Fruit fly (Drosophila melanogaster) whole organism, embryonic: ENCODE results near the gene Xport-B.

Experiments used
- Aef1 ChIP-seq: fragments of 200-800 bp; sonication (Bioruptor generic); IDR thresholded peaks from 3 replicates; pipeline ENCODE4 v1.3.6; 2022; ENCODE audit warnings: missing biosample characterization, missing genetic modification characterization
- CG10267 ChIP-seq: fragments of 200-800 bp; sonication (Bioruptor generic); optimal IDR thresholded peaks from 2 replicates; lab custom pipeline; 2018; ENCODE audit warnings: missing biosample characterization, mild to moderate bottlenecking, missing genetic modification characterization, moderate library complexity
- CG11093 ChIP-seq: fragments of 200-800 bp; sonication (Bioruptor generic); IDR thresholded peaks from 3 replicates; pipeline ENCODE4 v1.3.6; 2022; ENCODE audit warnings: missing biosample characterization, missing genetic modification characterization
- CG14710 ChIP-seq: fragments of 200-800 bp; sonication (Bioruptor generic); optimal IDR thresholded peaks from 3 replicates; lab custom pipeline; 2019; ENCODE audit warnings: missing biosample characterization, mild to moderate bottlenecking, missing genetic modification characterization, moderate library complexity
- CG16863 ChIP-seq: fragments of 200-800 bp; sonication (Bioruptor generic); optimal IDR thresholded peaks from 3 replicates; lab custom pipeline; 2016; ENCODE audit warnings: missing biosample characterization, missing genetic modification characterization
- CG17328 ChIP-seq: fragments of 200-800 bp; sonication (Bioruptor generic); IDR thresholded peaks from 2 replicates; pipeline ENCODE4 v1.3.6; 2022; ENCODE audit warnings: missing biosample characterization, missing genetic modification characterization
- CG18011 ChIP-seq: fragments of 200-800 bp; sonication (Bioruptor generic); optimal IDR thresholded peaks from 2 replicates; lab custom pipeline; 2017; ENCODE audit warnings: missing biosample characterization, missing genetic modification characterization, mild to moderate bottlenecking, moderate library complexity, missing genotype
- CG18764 ChIP-seq: fragments of 200-800 bp; sonication (Bioruptor generic); optimal IDR thresholded peaks from 3 replicates; lab custom pipeline; 2016; ENCODE audit warnings: missing biosample characterization, missing genetic modification characterization
- CG30403 ChIP-seq: fragments of 200-800 bp; sonication (Bioruptor generic); optimal IDR thresholded peaks from 3 replicates; lab custom pipeline; 2016; ENCODE audit warnings: missing biosample characterization, missing genetic modification characterization
- CG32767 ChIP-seq: fragments of 200-800 bp; sonication (Bioruptor generic); IDR thresholded peaks from 2 replicates; pipeline ENCODE4 v1.3.6; 2022; ENCODE audit warnings: missing biosample characterization, missing genetic modification characterization
- CG42726 ChIP-seq: fragments of 200-800 bp; sonication (Bioruptor generic); IDR thresholded peaks from 2 replicates; pipeline ENCODE4 v1.3.6; 2022; ENCODE audit warnings: missing biosample characterization, missing genetic modification characterization; ENCODE audit not compliant: partially characterized antibody
- CG5245 ChIP-seq: fragments of 200-800 bp; sonication (Bioruptor generic); optimal IDR thresholded peaks from 3 replicates; lab custom pipeline; 2016; ENCODE audit warnings: missing biosample characterization, missing genetic modification characterization
- CG7745 ChIP-seq: fragments of 200-800 bp; sonication (Bioruptor generic); optimal IDR thresholded peaks from 2 replicates; lab custom pipeline; 2018; ENCODE audit warnings: missing biosample characterization, mild to moderate bottlenecking, missing genetic modification characterization, moderate library complexity
- CG7839 ChIP-seq: fragments of 200-800 bp; sonication (Bioruptor generic); optimal IDR thresholded peaks from 3 replicates; lab custom pipeline; 2018; ENCODE audit warnings: missing biosample characterization, mild to moderate bottlenecking, missing genetic modification characterization, moderate library complexity
- CTCF ChIP-seq: fragments of 200-800 bp; sonication (Bioruptor generic); optimal IDR thresholded peaks from 2 replicates; lab custom pipeline; 2017; ENCODE audit warnings: missing biosample characterization, mild to moderate bottlenecking, missing genetic modification characterization, moderate library complexity
- Dad ChIP-seq: fragments of 200-800 bp; sonication (Bioruptor generic); optimal IDR thresholded peaks from 3 replicates; lab custom pipeline; 2016; ENCODE audit warnings: missing biosample characterization, missing genetic modification characterization
- Dfd ChIP-seq, 2 experiments: fragments of >200 bp; optimal IDR thresholded peaks; 2 replicates each; lab custom pipeline; 2017; ENCODE audit warnings: missing biosample characterization in 2 of 2, missing genetic modification characterization in 2 of 2
- Dip2 ChIP-seq: fragments of 200-800 bp; sonication (Bioruptor generic); IDR thresholded peaks from 2 replicates; pipeline ENCODE4 v1.3.6; 2022; ENCODE audit warnings: missing biosample characterization, missing genetic modification characterization
- E2f2 ChIP-seq: fragments of 200-800 bp; sonication (Bioruptor generic); IDR thresholded peaks from 2 replicates; pipeline ENCODE4 v1.3.6; 2022; ENCODE audit warnings: missing biosample characterization, missing genetic modification characterization
- H15 ChIP-seq: fragments of 200-800 bp; sonication (Bioruptor generic); IDR thresholded peaks from 3 replicates; pipeline ENCODE4 v1.3.6; 2022; ENCODE audit warnings: missing biosample characterization, missing genetic modification characterization
- Jarid2 ChIP-seq: fragments of 200-800 bp; sonication (Bioruptor generic); optimal IDR thresholded peaks from 3 replicates; lab custom pipeline; 2017; ENCODE audit warnings: mild to moderate bottlenecking, missing biosample characterization, missing genetic modification reagents, missing genetic modification characterization
- MBD-R2 ChIP-seq: fragments of 200-800 bp; sonication (Bioruptor generic); IDR thresholded peaks from 2 replicates; pipeline ENCODE4 v1.3.6; 2022; ENCODE audit warnings: missing biosample characterization, missing genetic modification characterization
- Mad ChIP-seq: fragments of 200-800 bp; sonication (Bioruptor generic); optimal IDR thresholded peaks from 2 replicates; lab custom pipeline; 2016; ENCODE audit warnings: missing biosample characterization, missing genetic modification characterization
- Pdp1 ChIP-seq, 2 experiments: fragments of 200-800 bp; sonication (Bioruptor generic); optimal IDR thresholded peaks; 3 replicates each; lab custom pipeline; 2016; ENCODE audit warnings: missing biosample characterization in 2 of 2, missing genetic modification characterization in 2 of 2, mild to moderate bottlenecking in 1 of 2, moderate library complexity in 1 of 2
- Ravus ChIP-seq: fragments of 200-800 bp; sonication (Bioruptor generic); IDR thresholded peaks from 2 replicates; pipeline ENCODE4 v1.3.6; 2022; ENCODE audit warnings: missing biosample characterization, missing genetic modification characterization
- Sry-δ ChIP-seq: fragments of 200-800 bp; sonication (Bioruptor generic); optimal IDR thresholded peaks from 2 replicates; lab custom pipeline; 2016; ENCODE audit warnings: missing biosample characterization, missing genetic modification characterization
- Ssrp ChIP-seq: fragments of 200-800 bp; sonication (Bioruptor generic); optimal IDR thresholded peaks from 2 replicates; lab custom pipeline; 2018; ENCODE audit warnings: missing biosample characterization, mild to moderate bottlenecking, missing genetic modification characterization, moderate library complexity
- Stat92E ChIP-seq, 3 experiments: fragments of >200 bp in 2 of 3; fragments of 200-800 bp in 1 of 3; sonication (Bioruptor generic) in 1 of 3; optimal IDR thresholded peaks; 2 replicates each; lab custom pipeline; 2017 to 2019; ENCODE audit warnings: missing biosample characterization in 3 of 3, missing genetic modification characterization in 3 of 3, mild to moderate bottlenecking in 1 of 3, moderate library complexity in 1 of 3
- Taf1 ChIP-seq: fragments of 200-800 bp; sonication (Bioruptor generic); IDR thresholded peaks from 2 replicates; pipeline ENCODE4 v1.3.6; 2022; ENCODE audit warnings: missing biosample characterization, missing genetic modification characterization
- Vsx1 ChIP-seq: fragments of 200-800 bp; sonication (Bioruptor generic); optimal IDR thresholded peaks from 2 replicates; lab custom pipeline; 2017; ENCODE audit warnings: missing biosample characterization, mild to moderate bottlenecking, missing genetic modification characterization, missing genetic modification reagents
- abd-A ChIP-seq: fragments of 200-800 bp; sonication (Bioruptor generic); optimal IDR thresholded peaks from 3 replicates; lab custom pipeline; 2019; ENCODE audit warnings: missing biosample characterization, mild to moderate bottlenecking, missing genetic modification characterization, moderate library complexity
- ato ChIP-seq: fragments of 200-800 bp; sonication (Bioruptor generic); IDR thresholded peaks from 2 replicates; pipeline ENCODE4 v1.3.6; 2022; ENCODE audit warnings: missing biosample characterization, missing genetic modification characterization; ENCODE audit not compliant: partially characterized antibody
- cato ChIP-seq: fragments of 200-800 bp; sonication (Bioruptor generic); optimal IDR thresholded peaks from 2 replicates; lab custom pipeline; 2016; ENCODE audit warnings: missing biosample characterization, missing genetic modification characterization, borderline replicate concordance
- dm ChIP-seq: fragments of 200-800 bp; sonication (Bioruptor generic); optimal IDR thresholded peaks from 3 replicates; lab custom pipeline; 2016; ENCODE audit warnings: missing biosample characterization, missing genetic modification characterization
- esg ChIP-seq: fragments of 200-800 bp; sonication (Bioruptor generic); conservative IDR thresholded peaks from 2 replicates; pipeline ENCODE4 v1.3.6; 2022; ENCODE audit warnings: missing biosample characterization, missing genetic modification characterization
- fd3F ChIP-seq: fragments of 200-800 bp; sonication (Bioruptor generic); optimal IDR thresholded peaks from 2 replicates; lab custom pipeline; 2018; ENCODE audit warnings: missing biosample characterization, mild to moderate bottlenecking, missing genetic modification characterization, moderate library complexity
- hkb ChIP-seq, 2 experiments: fragments of 200-800 bp in 1 of 2; fragments of >200 bp in 1 of 2; sonication (Bioruptor generic) in 1 of 2; IDR thresholded peaks in 1 of 2; optimal IDR thresholded peaks in 1 of 2; 2 replicates each; pipeline versions ENCODE4 v1.3.6 to Lab custom; 2017 to 2022; ENCODE audit warnings: missing biosample characterization in 1 of 2, missing genetic modification characterization in 1 of 2
- insv ChIP-seq, 2 experiments: fragments of 200-800 bp; sonication (Bioruptor generic); optimal IDR thresholded peaks; 3 replicates each; lab custom pipeline; 2016 to 2018; ENCODE audit warnings: missing biosample characterization in 2 of 2, missing genetic modification characterization in 2 of 2
- jigr1 ChIP-seq: fragments of 200-800 bp; sonication (Bioruptor generic); IDR thresholded peaks from 3 replicates; pipeline ENCODE4 v1.3.6; 2022; ENCODE audit warnings: missing biosample characterization, missing genetic modification characterization
- kni ChIP-seq: fragments of 200-800 bp; sonication (Bioruptor generic); optimal IDR thresholded peaks from 3 replicates; lab custom pipeline; 2017; ENCODE audit warnings: mild to moderate bottlenecking, missing biosample characterization, missing genetic modification reagents, missing genetic modification characterization
- mam ChIP-seq: fragments of 200-800 bp; sonication (Bioruptor generic); optimal IDR thresholded peaks from 3 replicates; lab custom pipeline; 2016; ENCODE audit warnings: missing biosample characterization, missing genetic modification characterization
- pho ChIP-seq: fragments of 200-800 bp; sonication (Bioruptor generic); optimal IDR thresholded peaks from 2 replicates; lab custom pipeline; 2016; ENCODE audit warnings: missing biosample characterization, missing genetic modification characterization
- run ChIP-seq: fragments of 200-800 bp; sonication (Bioruptor generic); optimal IDR thresholded peaks from 3 replicates; lab custom pipeline; 2018; ENCODE audit warnings: missing biosample characterization, mild to moderate bottlenecking, missing genetic modification characterization
- sc ChIP-seq, 3 experiments: fragments of >200 bp in 2 of 3; fragments of 200-800 bp in 1 of 3; sonication (Bioruptor generic) in 1 of 3; optimal IDR thresholded peaks; 2 replicates in 2 of 3; 3 replicates in 1 of 3; lab custom pipeline; 2017; ENCODE audit warnings: mild to moderate bottlenecking in 1 of 3, missing biosample characterization in 1 of 3, missing genetic modification characterization in 1 of 3, missing genetic modification reagents in 1 of 3
- sim ChIP-seq: fragments of 200-800 bp; sonication (Bioruptor generic); IDR thresholded peaks from 2 replicates; pipeline ENCODE4 v1.3.6; 2022; ENCODE audit warnings: missing biosample characterization, missing genetic modification characterization
- slbo ChIP-seq: fragments of 200-800 bp; sonication (Bioruptor generic); IDR thresholded peaks from 2 replicates; pipeline ENCODE4 v1.3.6; 2022; ENCODE audit warnings: missing biosample characterization, missing genetic modification characterization
- sob ChIP-seq: fragments of 200-800 bp; sonication (Bioruptor generic); IDR thresholded peaks from 2 replicates; pipeline ENCODE4 v1.3.6; 2022; ENCODE audit warnings: missing biosample characterization, missing genetic modification characterization
- sug ChIP-seq: fragments of 200-800 bp; optimal IDR thresholded peaks from 2 replicates; lab custom pipeline; 2019; ENCODE audit warnings: missing biosample characterization, mild to moderate bottlenecking, missing genetic modification characterization, moderate library complexity
- unpg ChIP-seq: fragments of 200-800 bp; sonication (Bioruptor generic); optimal IDR thresholded peaks from 3 replicates; lab custom pipeline; 2018; ENCODE audit warnings: missing biosample characterization, mild to moderate bottlenecking, missing genetic modification characterization, moderate library complexity

Xport-B gene

DNA sequence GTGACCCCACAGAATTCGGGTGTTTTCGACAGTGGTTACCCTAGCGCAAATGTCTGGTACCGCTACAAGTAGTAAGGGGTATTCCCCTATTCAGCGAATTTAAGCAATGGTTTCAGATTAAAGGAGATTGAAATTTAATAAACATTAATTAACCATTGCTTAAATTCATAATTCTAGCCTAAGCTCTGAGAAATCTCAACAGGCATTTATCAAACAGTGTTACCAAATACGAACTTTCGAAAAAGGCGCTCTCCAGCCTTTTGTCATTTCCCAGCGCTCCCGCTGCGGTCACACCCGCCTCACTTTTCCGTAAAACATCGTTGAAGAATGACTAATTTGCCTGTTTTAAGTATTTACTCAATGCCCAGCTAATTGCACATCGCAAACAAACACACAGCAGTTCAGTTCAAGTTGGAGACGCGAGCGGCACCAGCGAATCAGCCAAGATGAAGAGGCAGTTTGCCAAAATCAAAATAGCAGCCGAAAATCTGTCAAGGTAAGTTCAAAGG lies 10.3 kb downstream of the Xport-B start, which contains the start of the genes Surf6 and RhoGAP92B (continued):
- TF ChIP-seq CG5245 (GFP tag; lab: Kevin White, UChicago): peak; percentile 17
- TF ChIP-seq CG17328 (GFP tag; lab: Robert Waterston, UW): peak; percentile 30; the same call in 1 of the 2 replicates
- peak; percentile 35; the same call in 1 of the 3 replicates for TF ChIP-seq Aef1
- TF ChIP-seq Pdp1 (GFP tag; optimal IDR thresholded peaks at IDR 0.05; lab: Kevin White, UChicago): peak; percentile 45 to 61
- peak in 1 of 2 experiments; percentile 70 for TF ChIP-seq insv (GFP tag; optimal IDR thresholded peaks at IDR 0.05; lab: Kevin White, UChicago)
- peak; percentile 70 for TF ChIP-seq Vsx1 (GFP tag; lab: Kevin White, UChicago)
- no peak for TF ChIP-seq CG7745 (tag; lab: Kevin White, UChicago)
- TF ChIP-seq pho (GFP tag; lab: Kevin White, UChicago): peak; percentile 32
- TF ChIP-seq CG18764 (GFP tag; lab: Kevin White, UChicago): peak; percentile 50
- peak; percentile 33 for TF ChIP-seq fd3F
- peak; percentile 38 for TF ChIP-seq slbo (GFP tag; lab: Robert Waterston, UW)
- peak; percentile 96 for TF ChIP-seq dm
- peak; percentile 63 for TF ChIP-seq Mad
- peak; percentile 96 for TF ChIP-seq hkb (optimal IDR thresholded peaks at IDR 0.05; lab: Kevin White, UChicago)
- TF ChIP-seq hkb (GFP tag; IDR thresholded peaks at IDR 0.05; lab: Robert Waterston, UW): peak; percentile 80
- no peak for TF ChIP-seq jigr1 (GFP tag; lab: Robert Waterston, UW)
- peak; percentile 69 for TF ChIP-seq sug (tag; lab: Kevin White, UChicago)
- TF ChIP-seq mam (GFP tag; lab: Kevin White, UChicago): peak; percentile 71
- TF ChIP-seq H15 (GFP tag; lab: Robert Waterston, UW): 0 out of 3 replicates have a peak, but pooled peaks have one; percentile 23
- peak; percentile 82 for TF ChIP-seq MBD-R2 (GFP tag; lab: Robert Waterston, UW)
- TF ChIP-seq Sry-δ (GFP tag; lab: Kevin White, UChicago): peak; percentile 65
- peak; percentile 53 for TF ChIP-seq Jarid2 (GFP tag; lab: Kevin White, UChicago)
- TF ChIP-seq unpg: peak; percentile 55
- peak; percentile 84 for TF ChIP-seq E2f2 (GFP tag; lab: Robert Waterston, UW)
- peak; percentile 42; the same call in 1 of the 2 replicates for TF ChIP-seq Taf1
- TF ChIP-seq Ssrp: peak; percentile 46
- TF ChIP-seq sim: 0 out of 2 replicates have a peak, but pooled peaks have one; percentile 8
- no peak; the same call in 1 of the 2 replicates for TF ChIP-seq esg (GFP tag; lab: Robert Waterston, UW)
- no peak for TF ChIP-seq cato
- TF ChIP-seq CG10267: peak; percentile 77
- peak; percentile 50 for TF ChIP-seq Dad (GFP tag; lab: Kevin White, UChicago)
- peak in 1 of 3 experiments; percentile 71 for TF ChIP-seq Stat92E (GFP tag; optimal IDR thresholded peaks at IDR 0.05; lab: Kevin White, UChicago)
- TF ChIP-seq CG18011 (GFP tag; lab: Kevin White, UChicago): peak; percentile 28
- TF ChIP-seq CG14710 (tag; lab: Kevin White, UChicago): peak; percentile 100
- peak; percentile 43 for TF ChIP-seq CG30403 (GFP tag; lab: Kevin White, UChicago)
- TF ChIP-seq CTCF (GFP tag; lab: Kevin White, UChicago): peak; percentile 47
- TF ChIP-seq sob (GFP tag; lab: Robert Waterston, UW): peak; percentile 65
- no peak for TF ChIP-seq Ravus
- no peak for TF ChIP-seq Dfd (GFP tag; optimal IDR thresholded peaks at IDR 0.05; lab: Kevin White, UChicago)
- peak; percentile 57 for TF ChIP-seq run (tag; lab: Kevin White, UChicago)
- peak; percentile 39 for TF ChIP-seq kni
- peak; percentile 53 for TF ChIP-seq CG7839 (tag; lab: Kevin White, UChicago)
- TF ChIP-seq CG16863: peak; percentile 40
- peak; percentile 60 for TF ChIP-seq CG32767 (GFP tag; lab: Robert Waterston, UW)
- TF ChIP-seq Dip2: no peak
- peak; percentile 11 for TF ChIP-seq abd-A
- TF ChIP-seq sc (optimal IDR thresholded peaks at IDR 0.05; lab: Kevin White, UChicago): no peak
- TF ChIP-seq sc (GFP tag; optimal IDR thresholded peaks at IDR 0.05; lab: Kevin White, UChicago): peak; percentile 12
- TF ChIP-seq CG11093 (GFP tag; lab: Robert Waterston, UW): peak; percentile 9; the same call in 1 of the 3 replicates
- TF ChIP-seq ato (GFP tag; lab: Robert Waterston, UW): no peak
- no peak; the same call in 1 of the 2 replicates for TF ChIP-seq CG42726 (GFP tag; lab: Robert Waterston, UW)
